Worm (Caenorhabditis elegans): Measurements from ENCODE around the gene F59B2.13.

Gene F59B2.13

ce11 chrIII:9026951-9027350 is at the start of gene F59B2.13:
F59B2.13 (minus strand) TSS chrIII:9027051.
- no peak for TF ChIP-seq ceh-13 (GFP tag; optimal IDR thresholded peaks at IDR 0.05)
- TF ChIP-seq hmbx-1 (tag; optimal IDR thresholded peaks at IDR 0.05): no peak
- no peak for TF ChIP-seq ama-1 (optimal IDR thresholded peaks at IDR 0.05)
- no peak for TF ChIP-seq ets-7 (tag; optimal IDR thresholded peaks at IDR 0.05)
- TF ChIP-seq tra-4 (tag; optimal IDR thresholded peaks at IDR 0.05): no peak
- TF ChIP-seq aly-1 (tag; optimal IDR thresholded peaks at IDR 0.05): no peak
- TF ChIP-seq tbx-37 (GFP tag; conservative IDR thresholded peaks at IDR 0.05): no peak
- TF ChIP-seq F13C5.2 (tag; optimal IDR thresholded peaks at IDR 0.05): no peak
- no peak for TF ChIP-seq sea-1 (GFP tag; conservative IDR thresholded peaks at IDR 0.05)
- no peak for TF ChIP-seq hmg-4 (GFP tag; optimal IDR thresholded peaks at IDR 0.05)
- no peak for TF ChIP-seq flt-1 (GFP tag; IDR thresholded peaks at IDR 0.05)
- TF ChIP-seq hnd-1 (tag; optimal IDR thresholded peaks at IDR 0.05): no peak
- TF ChIP-seq B0310.2 (tag; optimal IDR thresholded peaks at IDR 0.05): no peak
- no peak for TF ChIP-seq tbx-11 (GFP tag; IDR thresholded peaks at IDR 0.05)
- TF ChIP-seq scrt-1 (GFP tag; IDR thresholded peaks at IDR 0.05): no peak
- TF ChIP-seq ceh-36 (tag; optimal IDR thresholded peaks at IDR 0.05): no peak
- TF ChIP-seq pes-1 (GFP tag; IDR thresholded peaks at IDR 0.05): no peak

- no peak for TF ChIP-seq flt-1 (GFP tag; IDR thresholded peaks at IDR 0.05)
- TF ChIP-seq F13C5.2 (tag; optimal IDR thresholded peaks at IDR 0.05): no peak
- no peak for TF ChIP-seq tra-4 (tag; optimal IDR thresholded peaks at IDR 0.05)
- no peak for TF ChIP-seq ama-1 (optimal IDR thresholded peaks at IDR 0.05)
- no peak for TF ChIP-seq pes-1 (GFP tag; IDR thresholded peaks at IDR 0.05)
- TF ChIP-seq tbx-37 (GFP tag; conservative IDR thresholded peaks at IDR 0.05): no peak
- TF ChIP-seq hnd-1 (tag; optimal IDR thresholded peaks at IDR 0.05): no peak
- TF ChIP-seq aly-1 (tag; optimal IDR thresholded peaks at IDR 0.05): no peak
- no peak for TF ChIP-seq scrt-1 (GFP tag; IDR thresholded peaks at IDR 0.05)
- no peak for TF ChIP-seq ceh-36 (tag; optimal IDR thresholded peaks at IDR 0.05)
- TF ChIP-seq ceh-13 (GFP tag; optimal IDR thresholded peaks at IDR 0.05): no peak
- TF ChIP-seq hmg-4 (GFP tag; optimal IDR thresholded peaks at IDR 0.05): no peak
- TF ChIP-seq tbx-11 (GFP tag; IDR thresholded peaks at IDR 0.05): no peak
Observed at ce11 chrIII:9075539-9075938, 48.7 kb upstream of the F59B2.13 start, which contains the start of gene F02A9.7. F02A9.7 (minus strand) TSS chrIII:9075639.

ce11 chrIII:9072704-9073103 is 45.9 kb upstream of the F59B2.13 start:
- TF ChIP-seq hmbx-1 (tag; optimal IDR thresholded peaks at IDR 0.05) (no peak), tbx-37 (GFP tag; conservative IDR thresholded peaks at IDR 0.05) (no peak), sea-1 (GFP tag; conservative IDR thresholded peaks at IDR 0.05) (no peak), hnd-1 (tag; optimal IDR thresholded peaks at IDR 0.05) (no peak), ets-7 (tag; optimal IDR thresholded peaks at IDR 0.05) (no peak), tbx-11 (GFP tag; IDR thresholded peaks at IDR 0.05) (no peak), hmg-4 (GFP tag; optimal IDR thresholded peaks at IDR 0.05) (no peak), scrt-1 (GFP tag; IDR thresholded peaks at IDR 0.05) (no peak), pes-1 (GFP tag; IDR thresholded peaks at IDR 0.05) (no peak), aly-1 (tag; optimal IDR thresholded peaks at IDR 0.05) (no peak), ceh-36 (tag; optimal IDR thresholded peaks at IDR 0.05) (no peak), ama-1 (optimal IDR thresholded peaks at IDR 0.05) (no peak), tra-4 (tag; optimal IDR thresholded peaks at IDR 0.05) (no peak)

- TF ChIP-seq pes-1 (GFP tag; IDR thresholded peaks at IDR 0.05) (no peak), sea-1 (GFP tag; conservative IDR thresholded peaks at IDR 0.05) (no peak), hmbx-1 (tag; optimal IDR thresholded peaks at IDR 0.05) (no peak), scrt-1 (GFP tag; IDR thresholded peaks at IDR 0.05) (no peak), flt-1 (GFP tag; IDR thresholded peaks at IDR 0.05) (no peak), tbx-11 (GFP tag; IDR thresholded peaks at IDR 0.05) (no peak), hnd-1 (tag; optimal IDR thresholded peaks at IDR 0.05) (no peak), hmg-4 (GFP tag; optimal IDR thresholded peaks at IDR 0.05) (no peak), ceh-13 (GFP tag; optimal IDR thresholded peaks at IDR 0.05) (no peak)
Observed at ce11 chrIII:9071372-9071771, 44.5 kb upstream of the F59B2.13 start, which contains the start of gene lin-12. lin-12 (minus strand) TSS chrIII:9071472.

- no peak for TF ChIP-seq ceh-36 (tag; optimal IDR thresholded peaks at IDR 0.05)
- TF ChIP-seq tbx-11 (GFP tag; IDR thresholded peaks at IDR 0.05): no peak
- no peak for TF ChIP-seq hmg-4 (GFP tag; optimal IDR thresholded peaks at IDR 0.05)
Observed at ce11 chrIII:9069712-9070111, 42.9 kb upstream of the F59B2.13 start.

- TF ChIP-seq ceh-13 (GFP tag; optimal IDR thresholded peaks at IDR 0.05): no peak
- no peak for TF ChIP-seq scrt-1 (GFP tag; IDR thresholded peaks at IDR 0.05)
- no peak for TF ChIP-seq tbx-37 (GFP tag; conservative IDR thresholded peaks at IDR 0.05)
- no peak for TF ChIP-seq tra-4 (tag; optimal IDR thresholded peaks at IDR 0.05)
- no peak for TF ChIP-seq B0310.2 (tag; optimal IDR thresholded peaks at IDR 0.05)
- TF ChIP-seq hmbx-1 (tag; optimal IDR thresholded peaks at IDR 0.05): no peak
- TF ChIP-seq aly-1 (tag; optimal IDR thresholded peaks at IDR 0.05): no peak
- TF ChIP-seq ama-1 (optimal IDR thresholded peaks at IDR 0.05): no peak
- no peak for TF ChIP-seq hnd-1 (tag; optimal IDR thresholded peaks at IDR 0.05)
- TF ChIP-seq pes-1 (GFP tag; IDR thresholded peaks at IDR 0.05): no peak
- no peak for TF ChIP-seq ets-7 (tag; optimal IDR thresholded peaks at IDR 0.05)
- TF ChIP-seq sea-1 (GFP tag; conservative IDR thresholded peaks at IDR 0.05): no peak
- TF ChIP-seq F13C5.2 (tag; optimal IDR thresholded peaks at IDR 0.05): no peak
- TF ChIP-seq ceh-36 (tag; optimal IDR thresholded peaks at IDR 0.05): no peak
- no peak for TF ChIP-seq flt-1 (GFP tag; IDR thresholded peaks at IDR 0.05)
- TF ChIP-seq tbx-11 (GFP tag; IDR thresholded peaks at IDR 0.05): no peak
- TF ChIP-seq hmg-4 (GFP tag; optimal IDR thresholded peaks at IDR 0.05): no peak
Observed at ce11 chrIII:9060267-9060666, 33.4 kb upstream of the F59B2.13 start.

- TF ChIP-seq hnd-1 (tag; optimal IDR thresholded peaks at IDR 0.05): no peak
- TF ChIP-seq B0310.2 (tag; optimal IDR thresholded peaks at IDR 0.05): no peak
- no peak for TF ChIP-seq tbx-37 (GFP tag; conservative IDR thresholded peaks at IDR 0.05)
- TF ChIP-seq F13C5.2 (tag; optimal IDR thresholded peaks at IDR 0.05): no peak
- TF ChIP-seq tbx-11 (GFP tag; IDR thresholded peaks at IDR 0.05): no peak
- no peak for TF ChIP-seq pes-1 (GFP tag; IDR thresholded peaks at IDR 0.05)
- TF ChIP-seq ceh-13 (GFP tag; optimal IDR thresholded peaks at IDR 0.05): no peak
- no peak for TF ChIP-seq flt-1 (GFP tag; IDR thresholded peaks at IDR 0.05)
- TF ChIP-seq ceh-36 (tag; optimal IDR thresholded peaks at IDR 0.05): no peak
Observed at ce11 chrIII:9058959-9059534, 32.2 kb upstream of the F59B2.13 start, which contains the start of gene gst-1. gst-1 (plus strand) TSS chrIII:9059331.
